Worm (Caenorhabditis elegans): ENCODE data around the gene Y41E3.13.

ce11 chrIV:15038821-15039220 lies 19.3 kb upstream of the Y41E3.13 start:
- TF ChIP-seq ztf-29 (GFP tag; IDR thresholded peaks at IDR 0.05) (no peak), flt-1 (GFP tag; IDR thresholded peaks at IDR 0.05) (no peak), T22C8.4 (GFP tag; IDR thresholded peaks at IDR 0.05) (no peak), klf-2 (GFP tag; conservative IDR thresholded peaks at IDR 0.05) (no peak), cog-1 (tag; optimal IDR thresholded peaks at IDR 0.05) (no peak)

All from whole organism, midembryonic.